Worm (Caenorhabditis elegans): ENCODE measurements around the gene dnc-4.

The dnc-4 gene

ce11 chrIV:7977452-7977940 is 42.1 kb downstream of the dnc-4 start, which contains the start of gene ora-1:
Gene ora-1, plus strand, starts transcription at chrIV:7977890.
- TF ChIP-seq hmbx-1 (tag; optimal IDR thresholded peaks at IDR 0.05): no peak
- no peak for TF ChIP-seq ets-7 (tag; optimal IDR thresholded peaks at IDR 0.05)
- TF ChIP-seq tra-4 (tag; optimal IDR thresholded peaks at IDR 0.05): no peak
- no peak for TF ChIP-seq ceh-13 (GFP tag; optimal IDR thresholded peaks at IDR 0.05)
- TF ChIP-seq sea-1 (GFP tag; conservative IDR thresholded peaks at IDR 0.05): no peak
- TF ChIP-seq ama-1 (optimal IDR thresholded peaks at IDR 0.05): no peak

ce11 chrIV:7976210-7976609 is 43.4 kb downstream of the dnc-4 start, which contains the start of gene F57H12.6:
Gene F57H12.6, minus strand, starts transcription at chrIV:7976310.
- TF ChIP-seq pes-1 (GFP tag; IDR thresholded peaks at IDR 0.05) (no peak), ceh-13 (GFP tag; optimal IDR thresholded peaks at IDR 0.05) (no peak), tbx-37 (GFP tag; conservative IDR thresholded peaks at IDR 0.05) (no peak), scrt-1 (GFP tag; IDR thresholded peaks at IDR 0.05) (no peak), flt-1 (GFP tag; IDR thresholded peaks at IDR 0.05) (no peak), hmbx-1 (tag; optimal IDR thresholded peaks at IDR 0.05) (no peak), F13C5.2 (tag; optimal IDR thresholded peaks at IDR 0.05) (no peak), B0310.2 (tag; optimal IDR thresholded peaks at IDR 0.05) (no peak)

Data from whole organism, early embryonic.